Worm (Caenorhabditis elegans) whole organism, mixed stage, embryonic: ENCODE measurements around the gene nxf-1.

ENCODE experiments used
- ceh-39 ChIP-seq: fragments of 150-350 bp; optimal IDR thresholded peaks from 2 replicates; lab custom pipeline; 2014; ENCODE audit warnings: missing biosample characterization, missing genetic modification characterization
- ces-1 ChIP-seq: fragments of 150-350 bp; optimal IDR thresholded peaks from 2 replicates; lab custom pipeline; 2014; ENCODE audit warnings: missing biosample characterization, missing genetic modification reagents, missing genetic modification characterization
- elt-3 ChIP-seq: fragments of 150-350 bp; optimal IDR thresholded peaks from 2 replicates; lab custom pipeline; 2014; ENCODE audit warnings: missing biosample characterization, missing genetic modification characterization
- ham-2 ChIP-seq: fragments of 200-800 bp; sonication (Bioruptor generic); optimal IDR thresholded peaks from 2 replicates; lab custom pipeline; 2018; ENCODE audit warnings: mild to moderate bottlenecking, missing genetic modification characterization, missing compliant biosample characterization
- nhr-28 ChIP-seq: fragments of 150-350 bp; optimal IDR thresholded peaks from 2 replicates; lab custom pipeline; 2014; ENCODE audit warnings: missing biosample characterization, missing genetic modification characterization
- nhr-76 ChIP-seq: sonication (generic microtip); optimal IDR thresholded peaks from 2 replicates; lab custom pipeline; 2017; ENCODE audit warnings: missing biosample characterization, missing genetic modification characterization
- pha-4 ChIP-seq: fragments of 150-350 bp; optimal IDR thresholded peaks from 2 replicates; lab custom pipeline; 2018; ENCODE audit warnings: missing biosample characterization, missing genetic modification reagents, missing genetic modification characterization
- snpc-4 ChIP-seq: fragments of 150-350 bp; optimal IDR thresholded peaks from 2 replicates; lab custom pipeline; 2014; ENCODE audit warnings: missing biosample characterization, missing genetic modification characterization
- unc-39 ChIP-seq: fragments of 150-350 bp; optimal IDR thresholded peaks from 2 replicates; lab custom pipeline; 2014; ENCODE audit warnings: missing biosample characterization, missing genetic modification characterization
- unc-62 ChIP-seq: fragments of 150-350 bp; optimal IDR thresholded peaks from 2 replicates; lab custom pipeline; 2014; ENCODE audit warnings: missing biosample characterization, missing genetic modification reagents, missing genetic modification characterization
- ztf-11 ChIP-seq: fragments of 150-350 bp; optimal IDR thresholded peaks from 2 replicates; lab custom pipeline; 2014; ENCODE audit warnings: missing biosample characterization, missing genetic modification characterization

DNA sequence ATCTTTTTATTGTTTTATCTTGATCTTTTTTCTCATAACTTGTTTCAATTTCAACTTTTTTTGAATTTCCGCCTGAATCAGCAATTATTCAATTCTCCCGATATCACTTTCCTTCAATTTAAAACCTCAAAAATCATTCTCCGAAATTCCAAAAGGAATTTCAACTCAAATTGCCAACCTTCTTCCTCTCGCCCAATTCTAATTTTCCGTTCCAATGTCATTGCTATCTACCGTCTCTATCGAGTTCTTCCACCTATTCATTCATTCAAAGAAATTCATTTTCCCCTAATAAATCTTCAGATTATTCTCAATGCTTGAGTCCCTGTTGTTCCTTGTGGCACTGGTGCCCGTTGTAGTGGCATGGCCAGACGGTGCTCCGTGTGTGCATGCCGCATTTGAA is 26.0 kb upstream of the nxf-1 start, which contains the start of gene F23B12.4:
- TF ChIP-seq unc-39 (tag; lab: Kevin White, UChicago) (no peak), pha-4 (tag; lab: Kevin White, UChicago) (no peak), elt-3 (tag; lab: Kevin White, UChicago) (no peak), unc-62 (GFP tag; lab: Kevin White, UChicago) (no peak), ham-2 (GFP tag; lab: Kevin White, UChicago) (no peak), ztf-11 (tag; lab: Kevin White, UChicago) (no peak), nhr-28 (tag; lab: Kevin White, UChicago) (no peak), snpc-4 (tag; lab: Kevin White, UChicago) (no peak), ces-1 (GFP tag; lab: Kevin White, UChicago) (no peak), nhr-76 (tag; lab: Kevin White, UChicago) (no peak), ceh-39 (tag; lab: Kevin White, UChicago) (no peak)
